Worm (Caenorhabditis elegans) whole organism, L2 larva: Measurements from ENCODE around the gene T23G5.3.

ENCODE experiments used
- F13H6.1 ChIP-seq: sonication (generic microtip); optimal IDR thresholded peaks from 2 replicates; lab custom pipeline; 2016; ENCODE audit warnings: missing genetic modification characterization, missing compliant biosample characterization
- Y55F3AM.14 ChIP-seq: fragments of 200-800 bp; sonication (Bioruptor generic); optimal IDR thresholded peaks from 2 replicates; lab custom pipeline; 2018; ENCODE audit warnings: mild to moderate bottlenecking, missing genetic modification characterization, missing compliant biosample characterization
- alr-1 ChIP-seq: fragments of 150-350 bp; optimal IDR thresholded peaks from 2 replicates; lab custom pipeline; 2014; ENCODE audit warnings: missing biosample characterization, missing genetic modification characterization
- ceh-16 ChIP-seq: fragments of 150-350 bp; optimal IDR thresholded peaks from 2 replicates; lab custom pipeline; 2014; ENCODE audit warnings: missing biosample characterization, missing genetic modification characterization
- nhr-11 ChIP-seq: fragments of 150-350 bp; optimal IDR thresholded peaks from 2 replicates; lab custom pipeline; 2014; ENCODE audit warnings: missing biosample characterization, missing genetic modification characterization
- nhr-77 ChIP-seq: fragments of 150-350 bp; optimal IDR thresholded peaks from 2 replicates; lab custom pipeline; 2014; ENCODE audit warnings: missing biosample characterization, missing genetic modification characterization
- skn-1 ChIP-seq: sonication (generic microtip); optimal IDR thresholded peaks from 2 replicates; lab custom pipeline; 2017; ENCODE audit warnings: missing biosample characterization, missing genetic modification characterization
- unc-62 ChIP-seq: fragments of 150-350 bp; optimal IDR thresholded peaks from 2 replicates; lab custom pipeline; 2014; ENCODE audit warnings: missing biosample characterization, missing genetic modification reagents, missing genetic modification characterization

DNA sequence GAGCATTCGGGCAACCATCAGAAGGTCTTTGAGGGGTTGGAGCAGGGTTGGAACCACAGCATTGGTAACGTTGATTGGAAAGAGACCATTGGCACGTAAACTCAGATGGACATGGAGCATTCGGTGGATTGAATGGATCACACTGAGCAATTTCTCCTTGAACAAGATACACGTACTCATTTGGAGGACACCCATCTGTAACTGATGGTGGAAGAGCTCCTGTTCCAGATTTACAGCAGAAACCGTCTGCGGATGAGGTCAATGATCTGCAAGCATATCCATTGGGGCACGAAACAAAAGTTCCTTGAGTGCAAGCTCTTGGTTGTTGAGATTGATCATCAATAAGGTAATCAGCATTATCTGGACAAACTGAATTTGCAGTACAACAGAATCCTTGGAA lies 29.1 kb downstream of the T23G5.3 start:
- TF ChIP-seq nhr-77 (tag; lab: Kevin White, UChicago) = no peak
- TF ChIP-seq F13H6.1 (tag; lab: Kevin White, UChicago) = no peak
- TF ChIP-seq alr-1 (tag; lab: Kevin White, UChicago) = no peak
- no peak for TF ChIP-seq ceh-16 (tag; lab: Kevin White, UChicago)
- no peak for TF ChIP-seq skn-1 (tag; lab: Kevin White, UChicago)
- TF ChIP-seq unc-62 (GFP tag; lab: Kevin White, UChicago) = no peak
- no peak for TF ChIP-seq nhr-11 (tag; lab: Kevin White, UChicago)
- TF ChIP-seq Y55F3AM.14 = no peak
